Worm (Caenorhabditis elegans): ENCODE data around the gene fbxa-106.

ce11 chrV:18133177-18133576, 48.2 kb upstream of the fbxa-106 start, which contains the start of gene Y37H2A.18:
- TF ChIP-seq nhr-11 (tag; optimal IDR thresholded peaks at IDR 0.05) (no peak), daf-16 (GFP tag; optimal IDR thresholded peaks at IDR 0.05) (no peak), daf-16 (tag; optimal IDR thresholded peaks at IDR 0.05) (no peak), dve-1 (tag; optimal IDR thresholded peaks at IDR 0.05; ENCODE audit: insufficient read depth) (no peak), ama-1 (optimal IDR thresholded peaks at IDR 0.05) (no peak), nhr-237 (tag; optimal IDR thresholded peaks at IDR 0.05) (no peak), set-16 (GFP tag; IDR thresholded peaks at IDR 0.05) (no peak), tra-1 (GFP tag; IDR thresholded peaks at IDR 0.05) (no peak), F10B5.3 (tag; optimal IDR thresholded peaks at IDR 0.05) (no peak), nhr-28 (tag; optimal IDR thresholded peaks at IDR 0.05) (no peak), gei-8 (GFP tag; optimal IDR thresholded peaks at IDR 0.05) (no peak), F37D6.2 (tag; optimal IDR thresholded peaks at IDR 0.05) (no peak), ces-1 (GFP tag; optimal IDR thresholded peaks at IDR 0.05) (no peak)

Data from whole organism, L4 larva.